Worm (Caenorhabditis elegans): ENCODE data around the gene Y67D2.5.

DNA sequence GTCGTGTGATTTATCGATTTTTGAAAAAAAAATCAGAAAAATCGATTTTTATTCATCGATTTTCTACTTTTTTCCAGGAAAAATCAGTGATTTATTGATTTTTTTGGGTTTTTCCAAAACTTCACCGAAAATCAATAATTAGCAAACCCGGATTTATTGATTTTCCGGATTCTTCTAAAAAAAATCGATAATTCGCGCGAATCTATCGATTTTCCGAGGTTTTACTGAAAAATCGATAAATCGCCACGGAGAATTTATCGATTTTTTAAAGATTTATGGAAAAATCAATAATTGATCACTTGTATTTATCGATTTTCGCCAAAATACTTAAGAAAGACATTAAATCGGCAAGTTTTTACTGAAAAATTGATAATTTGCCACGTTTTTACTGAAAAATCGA lies 43.5 kb upstream of the Y67D2.5 start:
- TF ChIP-seq tab-1 (GFP tag; IDR thresholded peaks at IDR 0.05) = no peak
- no peak for TF ChIP-seq ref-1 (GFP tag; conservative IDR thresholded peaks at IDR 0.05)
- no peak for TF ChIP-seq klf-2 (GFP tag; conservative IDR thresholded peaks at IDR 0.05)
- no peak for TF ChIP-seq med-1 (GFP tag; optimal IDR thresholded peaks at IDR 0.05; ENCODE audit: insufficient read depth)
- TF ChIP-seq flt-1 (GFP tag; IDR thresholded peaks at IDR 0.05) = no peak
